Fruit fly (Drosophila melanogaster): Measurements from ENCODE around the gene eco.

eco gene

DNA sequence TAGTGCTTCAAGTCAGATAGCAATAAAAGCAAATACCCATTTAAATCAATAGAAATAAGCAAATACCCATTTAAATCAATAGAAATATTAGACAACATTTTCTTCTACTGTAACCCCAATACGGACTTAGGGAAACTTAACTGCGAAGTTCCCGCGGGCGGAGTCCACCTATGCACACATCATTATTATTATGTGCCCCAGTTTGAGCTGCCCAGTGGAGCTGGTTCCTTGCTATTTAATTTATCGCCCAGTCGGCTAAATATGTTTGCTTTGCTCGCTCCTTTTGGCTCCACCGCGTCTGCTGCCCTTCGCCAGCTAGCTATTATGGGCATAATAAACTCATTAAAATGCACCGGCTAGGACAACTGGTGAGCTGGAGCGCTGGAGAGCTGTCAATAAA is 38.5 kb downstream of the eco start:
- TF ChIP-seq tj (GFP tag; optimal IDR thresholded peaks at IDR 0.05): no peak
- no peak for TF ChIP-seq CG33017 (tag; optimal IDR thresholded peaks at IDR 0.05)
- no peak for TF ChIP-seq CG1620 (GFP tag; optimal IDR thresholded peaks at IDR 0.05)

Data from whole organism, adult.